Worm (Caenorhabditis elegans): ENCODE measurements around the gene C37H5.5.

ce11 chrV:4844591-4844990 lies 17.4 kb downstream of the C37H5.5 start, which contains the start of gene abhd-5.2:
- TF ChIP-seq sdc-2 (tag; optimal IDR thresholded peaks at IDR 0.05) (no peak), fkh-10 (GFP tag; optimal IDR thresholded peaks at IDR 0.05) (no peak), syd-9 (tag; optimal IDR thresholded peaks at IDR 0.05) (no peak), ceh-2 (tag; optimal IDR thresholded peaks at IDR 0.05) (no peak), pqm-1 (tag; optimal IDR thresholded peaks at IDR 0.05) (no peak), pha-4 (tag; optimal IDR thresholded peaks at IDR 0.05) (no peak), tbx-2 (tag; optimal IDR thresholded peaks at IDR 0.05) (no peak), dve-1 (tag; optimal IDR thresholded peaks at IDR 0.05) (no peak), hlh-13 (GFP tag; optimal IDR thresholded peaks at IDR 0.05) (no peak)

All from whole organism, late embryonic.